Worm (Caenorhabditis elegans) whole organism, young adult: Measurements from ENCODE around the gene T21H3.1.

Experiments
- B0035.1 ChIP-seq: sonication (generic microtip); optimal IDR thresholded peaks from 2 replicates; lab custom pipeline; 2016; ENCODE audit warnings: missing genetic modification characterization, mild to moderate bottlenecking, missing compliant biosample characterization, missing genotype, missing genetic modification reagents
- F10E7.11 ChIP-seq: sonication (generic microtip); optimal IDR thresholded peaks from 2 replicates; lab custom pipeline; 2017; ENCODE audit warnings: mild to moderate bottlenecking, missing genetic modification characterization, moderate library complexity, missing compliant biosample characterization
- F49E8.2 ChIP-seq: sonication (generic microtip); optimal IDR thresholded peaks from 3 replicates; lab custom pipeline; 2017; ENCODE audit warnings: missing genetic modification characterization, mild to moderate bottlenecking, missing compliant biosample characterization, antibody characterized with exemption, moderate library complexity; ENCODE audit not compliant: insufficient read depth
- F57C9.4 ChIP-seq: sonication (generic microtip); optimal IDR thresholded peaks from 2 replicates; lab custom pipeline; 2017; ENCODE audit warnings: mild to moderate bottlenecking, missing genetic modification characterization, missing compliant biosample characterization
- Y53G8AR.9 ChIP-seq: fragments of 200-800 bp; sonication (Bioruptor generic); conservative IDR thresholded peaks from 2 replicates; pipeline ENCODE4 v1.3.6; 2022; ENCODE audit warnings: missing genetic modification reagents, missing genetic modification characterization, missing compliant biosample characterization
- Y67H2A.10 ChIP-seq: fragments of 200-800 bp; sonication (Bioruptor generic); conservative IDR thresholded peaks from 2 replicates; pipeline ENCODE4 v1.3.6; 2022; ENCODE audit warnings: missing genetic modification reagents, missing genetic modification characterization, missing compliant biosample characterization
- akir-1 ChIP-seq: fragments of 200-800 bp; sonication (Bioruptor generic); optimal IDR thresholded peaks from 2 replicates; lab custom pipeline; 2018; ENCODE audit warnings: mild to moderate bottlenecking, missing genetic modification characterization, moderate library complexity, missing compliant biosample characterization
- atf-7 ChIP-seq: sonication (generic microtip); optimal IDR thresholded peaks from 2 replicates; lab custom pipeline; 2017; ENCODE audit warnings: mild to moderate bottlenecking, missing genetic modification characterization, missing compliant biosample characterization
- attf-3 ChIP-seq: fragments of 200-800 bp; sonication (Bioruptor generic); conservative IDR thresholded peaks from 2 replicates; pipeline ENCODE4 v1.3.6; 2022; ENCODE audit warnings: missing genetic modification reagents, missing genetic modification characterization, missing compliant biosample characterization
- attf-5 ChIP-seq: fragments of 200-800 bp; sonication (Bioruptor generic); optimal IDR thresholded peaks from 2 replicates; lab custom pipeline; 2018; ENCODE audit warnings: mild to moderate bottlenecking, missing genetic modification characterization, missing compliant biosample characterization
- bed-1 ChIP-seq: fragments of 200-800 bp; sonication (Bioruptor generic); IDR thresholded peaks from 2 replicates; pipeline ENCODE4 v1.3.6; 2022; ENCODE audit warnings: missing genetic modification reagents, missing genetic modification characterization, missing compliant biosample characterization
- bed-2 ChIP-seq: fragments of 200-800 bp; sonication (Bioruptor generic); IDR thresholded peaks from 2 replicates; pipeline ENCODE4 v1.3.6; 2022; ENCODE audit warnings: missing genetic modification reagents, missing genetic modification characterization, missing compliant biosample characterization
- ceh-58 ChIP-seq: fragments of 200-800 bp; sonication (Bioruptor generic); IDR thresholded peaks from 2 replicates; pipeline ENCODE4 v1.3.6; 2022; ENCODE audit warnings: missing genetic modification characterization, missing compliant biosample characterization
- ceh-79 ChIP-seq: sonication (generic microtip); optimal IDR thresholded peaks from 2 replicates; lab custom pipeline; 2017; ENCODE audit warnings: mild to moderate bottlenecking, missing genetic modification characterization, missing compliant biosample characterization
- chd-7 ChIP-seq: sonication (generic microtip); optimal IDR thresholded peaks from 2 replicates; lab custom pipeline; 2016; ENCODE audit warnings: mild to moderate bottlenecking, missing genetic modification characterization, moderate library complexity, missing compliant biosample characterization
- dox-1 ChIP-seq: fragments of 200-800 bp; sonication (Bioruptor generic); IDR thresholded peaks from 2 replicates; pipeline ENCODE4 v1.3.6; 2022; ENCODE audit warnings: missing genetic modification reagents, missing genetic modification characterization, missing compliant biosample characterization
- dpl-1 ChIP-seq: fragments of 150-350 bp; optimal IDR thresholded peaks from 2 replicates; lab custom pipeline; 2014; ENCODE audit warnings: missing biosample characterization, missing genetic modification reagents, missing genetic modification characterization
- efl-1 ChIP-seq: fragments of 150-350 bp; optimal IDR thresholded peaks from 2 replicates; lab custom pipeline; 2014; ENCODE audit warnings: missing biosample characterization, missing genetic modification reagents, missing genetic modification characterization
- ets-4 ChIP-seq: fragments of 200-800 bp; sonication (Bioruptor generic); optimal IDR thresholded peaks from 2 replicates; lab custom pipeline; 2018; ENCODE audit warnings: mild to moderate bottlenecking, missing genetic modification characterization, missing compliant biosample characterization
- gei-17 ChIP-seq: fragments of 200-800 bp; sonication (Bioruptor generic); optimal IDR thresholded peaks from 2 replicates; lab custom pipeline; 2018; ENCODE audit warnings: mild to moderate bottlenecking, missing genetic modification characterization, missing compliant biosample characterization
- hlh-12 ChIP-seq: sonication (generic microtip); optimal IDR thresholded peaks from 2 replicates; lab custom pipeline; 2016; ENCODE audit warnings: missing genetic modification characterization, missing compliant biosample characterization
- lin-40 ChIP-seq: sonication (generic microtip); optimal IDR thresholded peaks from 2 replicates; lab custom pipeline; 2016; ENCODE audit warnings: missing genetic modification characterization, mild to moderate bottlenecking, missing compliant biosample characterization, missing genotype, missing genetic modification reagents
- lsl-1 ChIP-seq: fragments of 200-800 bp; sonication (Bioruptor generic); optimal IDR thresholded peaks from 2 replicates; lab custom pipeline; 2018; ENCODE audit warnings: mild to moderate bottlenecking, missing genetic modification characterization, moderate library complexity, missing compliant biosample characterization
- madf-3 ChIP-seq: fragments of 200-800 bp; sonication (Bioruptor generic); IDR thresholded peaks from 2 replicates; pipeline ENCODE4 v1.3.6; 2022; ENCODE audit warnings: missing genetic modification reagents, missing genetic modification characterization, missing compliant biosample characterization
- nfya-1 ChIP-seq: sonication (generic microtip); optimal IDR thresholded peaks from 2 replicates; lab custom pipeline; 2017; ENCODE audit warnings: antibody characterized with exemption, missing compliant biosample characterization, missing genetic modification characterization, borderline replicate concordance; ENCODE audit not compliant: insufficient read depth
- nfya-2 ChIP-seq: fragments of 200-800 bp; sonication (Bioruptor generic); IDR thresholded peaks from 2 replicates; pipeline ENCODE4 v1.3.6; 2022; ENCODE audit warnings: missing genetic modification reagents, missing genetic modification characterization, missing compliant biosample characterization
- nfyb-1 ChIP-seq: fragments of 200-800 bp; sonication (Bioruptor generic); IDR thresholded peaks from 2 replicates; pipeline ENCODE4 v1.3.6; 2022; ENCODE audit warnings: missing genetic modification reagents, missing genetic modification characterization, missing compliant biosample characterization
- nhr-80 ChIP-seq: sonication (generic microtip); optimal IDR thresholded peaks from 2 replicates; lab custom pipeline; 2016; ENCODE audit warnings: missing genetic modification characterization, missing compliant biosample characterization
- nhr-90 ChIP-seq: sonication (generic microtip); optimal IDR thresholded peaks from 2 replicates; lab custom pipeline; 2016; ENCODE audit warnings: missing genotype, mild to moderate bottlenecking, missing genetic modification characterization, missing compliant biosample characterization
- rcor-1 ChIP-seq: fragments of 200-800 bp; sonication (Bioruptor generic); IDR thresholded peaks from 2 replicates; pipeline ENCODE4 v1.3.6; 2022; ENCODE audit warnings: missing genetic modification reagents, missing genetic modification characterization, missing compliant biosample characterization
- rec-8 ChIP-seq, 2 experiments: sonication (generic microtip); optimal IDR thresholded peaks; 2 replicates each; lab custom pipeline; 2016; ENCODE audit warnings: mild to moderate bottlenecking in 2 of 2, missing genetic modification characterization in 2 of 2, missing genetic modification reagents in 2 of 2, missing genotype in 2 of 2, missing biosample characterization in 1 of 2, missing compliant biosample characterization in 1 of 2, moderate library complexity in 1 of 2
- sdz-38 ChIP-seq: sonication (generic microtip); optimal IDR thresholded peaks from 2 replicates; lab custom pipeline; 2016; ENCODE audit warnings: missing genotype, missing genetic modification characterization, missing compliant biosample characterization
- sea-2 ChIP-seq: fragments of 200-800 bp; sonication (Bioruptor generic); IDR thresholded peaks from 2 replicates; pipeline ENCODE4 v1.3.6; 2022; ENCODE audit warnings: missing genetic modification characterization, missing compliant biosample characterization
- snpc-3.4 ChIP-seq: sonication (generic microtip); optimal IDR thresholded peaks from 2 replicates; lab custom pipeline; 2017; ENCODE audit warnings: missing genetic modification characterization, mild to moderate bottlenecking, missing compliant biosample characterization, antibody characterized with exemption, moderate library complexity, missing genotype, missing genetic modification reagents
- snpc-4 ChIP-seq, 5 experiments: fragments of 150-350 bp in 1 of 5; sonication (generic microtip) in 4 of 5; optimal IDR thresholded peaks; 2 replicates each; lab custom pipeline; 2014 to 2018; ENCODE audit warnings: missing genetic modification characterization in 5 of 5, missing biosample characterization in 3 of 5, antibody characterized with exemption in 2 of 5, mild to moderate bottlenecking in 2 of 5, missing compliant biosample characterization in 2 of 5, missing genotype in 2 of 5, moderate library complexity in 2 of 5, missing genetic modification reagents in 1 of 5
- tlf-1 ChIP-seq: fragments of 200-800 bp; sonication (Bioruptor generic); optimal IDR thresholded peaks from 2 replicates; lab custom pipeline; 2018; ENCODE audit warnings: mild to moderate bottlenecking, missing genetic modification characterization, missing compliant biosample characterization
- zfh-2 ChIP-seq: fragments of 200-800 bp; sonication (Bioruptor generic); conservative IDR thresholded peaks from 2 replicates; pipeline ENCODE4 v1.3.6; 2022; ENCODE audit warnings: missing genetic modification reagents, missing genetic modification characterization, missing compliant biosample characterization
- ztf-18 ChIP-seq: sonication (generic microtip); optimal IDR thresholded peaks from 2 replicates; lab custom pipeline; 2016; ENCODE audit warnings: missing genotype, mild to moderate bottlenecking, missing genetic modification characterization, missing compliant biosample characterization
- ztf-28 ChIP-seq: fragments of 200-800 bp; sonication (Bioruptor generic); IDR thresholded peaks from 2 replicates; pipeline ENCODE4 v1.3.6; 2022; ENCODE audit warnings: missing genetic modification reagents, missing genetic modification characterization, missing compliant biosample characterization
- ztf-3 ChIP-seq: fragments of 200-800 bp; sonication (Bioruptor generic); optimal IDR thresholded peaks from 2 replicates; lab custom pipeline; 2018; ENCODE audit warnings: mild to moderate bottlenecking, missing genetic modification characterization, missing compliant biosample characterization

The T21H3.1 gene

DNA sequence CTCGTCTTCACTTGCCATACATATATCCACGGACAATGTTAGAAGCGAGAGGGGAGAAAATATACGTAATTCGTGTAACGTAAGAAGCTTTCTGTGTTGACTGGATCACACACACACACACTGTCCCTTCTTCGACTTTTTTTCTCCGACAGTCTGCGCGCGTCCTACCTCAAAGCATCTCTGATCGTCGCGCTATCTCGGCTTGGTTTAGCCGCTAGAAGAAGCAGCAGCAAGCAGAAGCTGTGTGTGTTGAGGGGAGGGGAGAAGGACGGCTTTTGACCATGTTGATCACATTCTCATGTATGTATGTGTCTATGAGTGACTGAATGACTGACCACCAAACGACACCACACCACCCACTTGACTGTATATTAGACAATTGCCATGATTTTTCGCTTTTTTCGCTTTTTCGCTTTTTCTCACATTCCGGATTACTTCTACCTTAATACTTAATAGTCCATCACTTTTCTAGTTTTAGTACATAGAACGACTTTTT is 12.3 kb upstream of the T21H3.1 start, which contains the start of gene T21H3.5:
T21H3.5 (minus strand) TSS at position 98 of the 496 bp plus-strand sequence.
- TF ChIP-seq ztf-3 (no peak), zfh-2 (GFP tag; lab: Robert Waterston, UW) (0 out of 2 replicates have a peak, but pooled peaks have one; percentile 22)
- TF ChIP-seq, all 124 proteins: peak for 1

ce11 chrV:1165090-1165761 is 11.3 kb upstream of the T21H3.1 start, which contains the start of gene ptr-16:
TSS of gene ptr-16 (plus strand) at chrV:1165711.
- TF ChIP-seq sdz-38 (tag; lab: Kevin White, UChicago) (no peak), lin-40 (no peak), nfyb-1 (GFP tag; lab: Robert Waterston, UW) (no peak), bed-2 (GFP tag; lab: Robert Waterston, UW) (no peak), bed-1 (GFP tag; lab: Robert Waterston, UW) (no peak), ceh-58 (GFP tag; lab: Robert Waterston, UW) (no peak), attf-5 (GFP tag; lab: Kevin White, UChicago) (no peak), nfya-1 (tag; lab: Kevin White, UChicago) (no peak), rcor-1 (no peak), lsl-1 (GFP tag; lab: Kevin White, UChicago) (no peak), F49E8.2 (tag; lab: Kevin White, UChicago) (no peak), F57C9.4 (tag; lab: Kevin White, UChicago) (no peak), snpc-4 (GFP tag; optimal IDR thresholded peaks at IDR 0.05; lab: Kevin White, UChicago) (no peak), snpc-4 (tag; optimal IDR thresholded peaks at IDR 0.05; lab: Kevin White, UChicago) (no peak), efl-1 (GFP tag; lab: Kevin White, UChicago) (no peak), chd-7 (tag; lab: Kevin White, UChicago) (no peak), ceh-79 (no peak), dox-1 (no peak), ztf-28 (GFP tag; lab: Robert Waterston, UW) (no peak)
- TF ChIP-seq, all 124 proteins: peak for 0

- TF ChIP-seq madf-3 (0 out of 2 replicates have a peak, but pooled peaks have one; percentile 52), nfyb-1 (GFP tag; lab: Robert Waterston, UW) (no peak), tlf-1 (GFP tag; lab: Kevin White, UChicago) (no peak), dpl-1 (GFP tag; lab: Kevin White, UChicago) (no peak), nhr-80 (no peak), akir-1 (no peak), F49E8.2 (tag; lab: Kevin White, UChicago) (no peak)
These were observed 5.9 kb upstream of the T21H3.1 start for ce11 chrV:1170591-1170990.

DNA sequence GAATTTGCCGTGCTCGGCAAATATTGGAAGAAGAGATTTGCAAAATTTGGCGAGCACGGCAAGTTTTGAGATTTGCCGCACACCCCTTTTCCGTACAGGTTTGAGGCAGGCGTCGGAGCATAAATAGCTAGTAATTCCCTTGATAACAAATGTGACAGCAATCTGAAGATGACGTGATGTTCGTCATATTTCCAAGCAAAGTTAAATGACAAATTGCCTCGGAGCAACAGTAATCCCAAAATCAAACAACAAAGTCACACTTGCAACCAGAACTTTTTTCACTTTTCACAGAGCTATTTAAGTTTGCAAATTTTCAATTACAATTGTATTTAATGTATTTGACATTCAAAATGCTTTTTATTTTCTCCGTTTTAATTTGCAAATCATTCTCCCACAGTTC is 2.8 kb downstream of the T21H3.1 start, which contains the start of gene F25A2.1:
F25A2.1 (plus strand) TSS at position 301 of the 400 bp plus-strand sequence.
- TF ChIP-seq Y67H2A.10 (no peak), rec-8 (tag; optimal IDR thresholded peaks at IDR 0.05; lab: Kevin White, UChicago) (no peak), sea-2 (no peak), atf-7 (tag; lab: Kevin White, UChicago) (no peak), F57C9.4 (tag; lab: Kevin White, UChicago) (no peak), hlh-12 (tag; lab: Kevin White, UChicago) (no peak), sdz-38 (tag; lab: Kevin White, UChicago) (no peak), ceh-58 (GFP tag; lab: Robert Waterston, UW) (no peak), ets-4 (GFP tag; lab: Kevin White, UChicago) (peak; percentile 28), Y53G8AR.9 (GFP tag; lab: Robert Waterston, UW) (0 out of 2 replicates have a peak, but pooled peaks have one; percentile 32), nhr-90 (no peak), B0035.1 (tag; lab: Kevin White, UChicago) (no peak), gei-17 (GFP tag; lab: Kevin White, UChicago) (no peak), attf-3 (no peak), snpc-4 (GFP tag; optimal IDR thresholded peaks at IDR 0.05; lab: Kevin White, UChicago) (no peak), snpc-4 (tag; optimal IDR thresholded peaks at IDR 0.05; lab: Kevin White, UChicago) (no peak), ztf-3 (no peak), nfya-2 (GFP tag; lab: Robert Waterston, UW) (no peak), nhr-80 (peak; percentile 14), bed-2 (GFP tag; lab: Robert Waterston, UW) (no peak), F10E7.11 (tag; lab: Kevin White, UChicago) (no peak), ztf-18 (tag; lab: Kevin White, UChicago) (no peak), snpc-3.4 (tag; lab: Kevin White, UChicago) (no peak)
